Fruit fly (Drosophila melanogaster): ENCODE data around the gene CG14629.

- no peak for TF ChIP-seq EcR (GFP tag; optimal IDR thresholded peaks at IDR 0.05)
- no peak for TF ChIP-seq CG4496 (GFP tag; IDR thresholded peaks at IDR 0.05)
- TF ChIP-seq CG10348 (GFP tag; IDR thresholded peaks at IDR 0.05), result no peak
- no peak for TF ChIP-seq CG17806 (tag; optimal IDR thresholded peaks at IDR 0.05)
- no peak for TF ChIP-seq CG14655 (GFP tag; optimal IDR thresholded peaks at IDR 0.05)
- no peak for TF ChIP-seq D1 (tag; optimal IDR thresholded peaks at IDR 0.05)
- no peak for TF ChIP-seq gl (tag; optimal IDR thresholded peaks at IDR 0.05)
Measured at dm6 chrX:1009468-1010259, 41.7 kb upstream of the CG14629 start.
